Fruit fly (Drosophila melanogaster): Measurements from ENCODE around the gene CG42780.

The CG42780 gene

DNA sequence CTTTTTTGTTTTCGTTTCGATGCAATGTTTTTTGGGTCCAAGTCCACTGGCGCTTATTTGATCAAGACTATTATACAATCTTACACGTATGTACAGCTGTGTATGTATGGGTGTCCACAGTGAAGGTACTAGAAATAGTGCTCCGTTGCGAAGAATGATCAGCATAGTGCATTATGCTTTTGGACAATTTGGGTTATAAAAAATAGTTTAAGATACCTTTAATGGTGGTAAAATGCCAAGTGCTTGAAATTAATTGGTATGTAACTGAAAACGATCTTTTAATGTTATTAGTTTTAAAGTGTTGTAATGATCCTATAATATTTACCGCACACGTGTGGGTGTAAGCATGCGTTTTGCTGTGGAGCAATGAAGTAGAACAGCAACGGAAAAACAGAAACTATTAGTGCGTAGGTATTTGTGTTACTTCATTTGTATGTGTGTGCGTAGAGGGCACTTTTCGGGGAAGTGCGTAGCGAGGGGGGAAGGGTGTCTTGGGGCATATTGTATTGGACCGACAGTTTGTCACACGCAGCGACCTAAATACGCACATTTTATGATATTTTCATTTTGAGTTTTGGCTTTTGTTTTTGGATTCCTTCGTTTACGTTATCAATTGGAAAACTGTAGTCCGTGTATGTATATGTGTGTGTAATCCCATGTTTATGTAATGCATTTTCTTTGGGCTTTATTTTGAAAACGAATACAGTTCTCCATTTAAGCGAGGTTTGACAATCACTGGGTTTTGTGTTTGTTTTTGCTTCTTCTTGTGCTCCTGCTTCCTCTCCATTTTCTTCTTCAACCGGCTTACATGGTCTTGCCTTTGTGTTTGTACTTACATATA, 4.3 kb upstream of the CG42780 start (continued):
- TF ChIP-seq Eip74EF (GFP tag; optimal IDR thresholded peaks at IDR 0.05) = peak in 1 of 2 experiments; percentile 91
- peak; percentile 48; the same call in 1 of the 2 replicates for TF ChIP-seq bowl (GFP tag; IDR thresholded peaks at IDR 0.05)
- TF ChIP-seq psq (GFP tag; optimal IDR thresholded peaks at IDR 0.05) = no peak
- peak; percentile 87 for TF ChIP-seq CG33557 (GFP tag; optimal IDR thresholded peaks at IDR 0.05)
- peak; percentile 72 for TF ChIP-seq ab (GFP tag; optimal IDR thresholded peaks at IDR 0.05)
- peak; percentile 87 for TF ChIP-seq CG10462 (GFP tag; optimal IDR thresholded peaks at IDR 0.05)
- peak; percentile 77 for TF ChIP-seq CG14014 (GFP tag; IDR thresholded peaks at IDR 0.05)
- no peak for TF ChIP-seq CG42726 (GFP tag; IDR thresholded peaks at IDR 0.05; ENCODE audit: partially characterized antibody)
- peak; percentile 20; the same call in 1 of the 2 replicates for TF ChIP-seq rib (GFP tag; IDR thresholded peaks at IDR 0.05)
- peak; percentile 85 for TF ChIP-seq CG7556 (GFP tag; optimal IDR thresholded peaks at IDR 0.05)
- TF ChIP-seq CG3281 (GFP tag; optimal IDR thresholded peaks at IDR 0.05) = peak; percentile 86
- TF ChIP-seq CG11696 (GFP tag; IDR thresholded peaks at IDR 0.05) = peak; percentile 99
- peak; percentile 93 for TF ChIP-seq Ssrp (tag; optimal IDR thresholded peaks at IDR 0.05)
- TF ChIP-seq Dek (tag; optimal IDR thresholded peaks at IDR 0.05) = peak; percentile 76
- TF ChIP-seq vvl (GFP tag; IDR thresholded peaks at IDR 0.05) = peak; percentile 92
- peak; percentile 80 for TF ChIP-seq CG17802 (tag; optimal IDR thresholded peaks at IDR 0.05)
- no peak for TF ChIP-seq CG1832 (GFP tag; optimal IDR thresholded peaks at IDR 0.05)
- TF ChIP-seq ap (GFP tag; IDR thresholded peaks at IDR 0.05) = peak; percentile 70
- TF ChIP-seq lab (GFP tag; optimal IDR thresholded peaks at IDR 0.05) = peak; percentile 87
- TF ChIP-seq CG4282 (GFP tag; optimal IDR thresholded peaks at IDR 0.05) = peak; percentile 64
- no peak for TF ChIP-seq ftz-f1 (GFP tag; optimal IDR thresholded peaks at IDR 0.05)
- TF ChIP-seq CG12155 (GFP tag; optimal IDR thresholded peaks at IDR 0.05) = peak; percentile 72
- peak; percentile 38; the same call in 1 of the 3 replicates for TF ChIP-seq CG2199 (GFP tag; IDR thresholded peaks at IDR 0.05)
- peak; percentile 93 for TF ChIP-seq CG16863 (GFP tag; optimal IDR thresholded peaks at IDR 0.05)
- peak; percentile 77 for TF ChIP-seq Bdp1 (GFP tag; optimal IDR thresholded peaks at IDR 0.05)
- peak; percentile 37 for TF ChIP-seq MESR4 (GFP tag; optimal IDR thresholded peaks at IDR 0.05)
- no peak for TF ChIP-seq Opbp (GFP tag; IDR thresholded peaks at IDR 0.05; ENCODE audit: partially characterized antibody)
- TF ChIP-seq CG10979 (tag; optimal IDR thresholded peaks at IDR 0.05) = peak; percentile 96
- peak; percentile 91 for TF ChIP-seq CG31441 (GFP tag; IDR thresholded peaks at IDR 0.05)
- TF ChIP-seq CG3995 (GFP tag; optimal IDR thresholded peaks at IDR 0.05) = peak; percentile 15
- TF ChIP-seq Hr39 (optimal IDR thresholded peaks at IDR 0.05) = no peak
- TF ChIP-seq Ets97D (GFP tag; optimal IDR thresholded peaks at IDR 0.05) = peak; percentile 66
- TF ChIP-seq CG14710 (tag; optimal IDR thresholded peaks at IDR 0.05) = peak; percentile 94
- peak; percentile 88 for TF ChIP-seq CG3407 (GFP tag; optimal IDR thresholded peaks at IDR 0.05)
- peak; percentile 90 for TF ChIP-seq CG34422 (GFP tag; IDR thresholded peaks at IDR 0.05)
- TF ChIP-seq shn (GFP tag; optimal IDR thresholded peaks at IDR 0.05) = peak; percentile 89
- TF ChIP-seq D19B (GFP tag; optimal IDR thresholded peaks at IDR 0.05) = peak; percentile 59
- peak; percentile 52 for TF ChIP-seq CG9932 (GFP tag; IDR thresholded peaks at IDR 0.05)
- TF ChIP-seq nau (GFP tag; optimal IDR thresholded peaks at IDR 0.05) = peak; percentile 86
- no peak for TF ChIP-seq ham (GFP tag; IDR thresholded peaks at IDR 0.05)
- TF ChIP-seq gro (GFP tag; optimal IDR thresholded peaks at IDR 0.05) = peak; percentile 31
- TF ChIP-seq corto (GFP tag; optimal IDR thresholded peaks at IDR 0.05) = no peak
- peak; percentile 94 for TF ChIP-seq nmo (GFP tag; optimal IDR thresholded peaks at IDR 0.05)
- peak; percentile 43; the same call in 1 of the 2 replicates for TF ChIP-seq CkIIα-i1 (GFP tag; IDR thresholded peaks at IDR 0.05)
- no peak for TF ChIP-seq CG7963 (GFP tag; IDR thresholded peaks at IDR 0.05; ENCODE audit: partially characterized antibody)
- TF ChIP-seq CG6654 (GFP tag; optimal IDR thresholded peaks at IDR 0.05) = peak; percentile 97
- no peak for TF ChIP-seq usp (GFP tag; optimal IDR thresholded peaks at IDR 0.05)
- TF ChIP-seq Oaz (GFP tag; IDR thresholded peaks at IDR 0.05) = peak; percentile 56
- peak; percentile 79 for TF ChIP-seq CG12744 (GFP tag; optimal IDR thresholded peaks at IDR 0.05)
